Worm (Caenorhabditis elegans): ENCODE measurements around the gene W09C2.8.

ce11 chrIV:9609095-9609494 lies 15.1 kb downstream of the W09C2.8 start:
- TF ChIP-seq nhr-12 (tag; optimal IDR thresholded peaks at IDR 0.05) = no peak
- no peak for TF ChIP-seq elt-3 (tag; optimal IDR thresholded peaks at IDR 0.05)
- TF ChIP-seq snpc-4 (tag; optimal IDR thresholded peaks at IDR 0.05) = no peak
- no peak for TF ChIP-seq blmp-1 (tag; optimal IDR thresholded peaks at IDR 0.05)
- TF ChIP-seq pha-4 (tag; optimal IDR thresholded peaks at IDR 0.05) = no peak
- no peak for TF ChIP-seq nhr-237 (tag; optimal IDR thresholded peaks at IDR 0.05)
- no peak for TF ChIP-seq unc-62 (GFP tag; optimal IDR thresholded peaks at IDR 0.05)
- no peak for TF ChIP-seq drap-1 (GFP tag; optimal IDR thresholded peaks at IDR 0.05)
- TF ChIP-seq nhr-76 (tag; optimal IDR thresholded peaks at IDR 0.05) = no peak
- no peak for TF ChIP-seq unc-39 (tag; optimal IDR thresholded peaks at IDR 0.05)
- TF ChIP-seq sptf-1 (tag; optimal IDR thresholded peaks at IDR 0.05) = no peak
- TF ChIP-seq elt-1 (tag; optimal IDR thresholded peaks at IDR 0.05; ENCODE audit: borderline replicate concordance, insufficient read depth) = peak; percentile 97
